Fruit fly (Drosophila melanogaster): ENCODE measurements around the gene Sfp26Ac.

dm6 chr2L:5904585-5904984 is 20.0 kb upstream of the Sfp26Ac start, which contains the start of gene CG9021:
- TF ChIP-seq CG8478 (optimal IDR thresholded peaks at IDR 0.05), result no peak
- no peak for TF ChIP-seq CTCF (optimal IDR thresholded peaks at IDR 0.05)
